Worm (Caenorhabditis elegans) whole organism, L1 larva: ENCODE data around the gene fkb-1.

Source experiments
- F16B12.6 ChIP-seq: fragments of 150-350 bp; optimal IDR thresholded peaks from 2 replicates; lab custom pipeline; 2014; ENCODE audit warnings: missing biosample characterization, missing genetic modification characterization
- ceh-8 ChIP-seq: fragments of 200-800 bp; sonication (Bioruptor generic); optimal IDR thresholded peaks from 2 replicates; lab custom pipeline; 2018; ENCODE audit warnings: mild to moderate bottlenecking, missing genetic modification characterization, moderate library complexity, missing compliant biosample characterization
- hlh-4 ChIP-seq: sonication (generic microtip); optimal IDR thresholded peaks from 2 replicates; lab custom pipeline; 2016; ENCODE audit warnings: mild to moderate bottlenecking, missing genetic modification characterization, missing compliant biosample characterization
- irx-1 ChIP-seq: sonication (generic microtip); optimal IDR thresholded peaks from 2 replicates; lab custom pipeline; 2016; ENCODE audit warnings: missing genetic modification characterization, missing compliant biosample characterization
- mep-1 ChIP-seq: fragments of 150-350 bp; optimal IDR thresholded peaks from 2 replicates; lab custom pipeline; 2014; ENCODE audit warnings: missing biosample characterization, missing genetic modification characterization
- pqm-1 ChIP-seq: sonication (generic microtip); optimal IDR thresholded peaks from 3 replicates; lab custom pipeline; 2017; ENCODE audit warnings: missing biosample characterization, missing genetic modification characterization
- rnt-1 ChIP-seq: sonication (generic microtip); optimal IDR thresholded peaks from 2 replicates; lab custom pipeline; 2016; ENCODE audit warnings: mild to moderate bottlenecking, missing genetic modification characterization, moderate library complexity, missing compliant biosample characterization

- TF ChIP-seq pqm-1 = no peak
- TF ChIP-seq hlh-4 (tag; lab: Kevin White, UChicago) = no peak
- TF ChIP-seq irx-1 (tag; lab: Kevin White, UChicago) = peak; percentile 23
- peak; percentile 77 for TF ChIP-seq rnt-1
- peak; percentile 33 for TF ChIP-seq F16B12.6
- peak; percentile 92 for TF ChIP-seq mep-1 (tag; lab: Kevin White, UChicago)
- no peak for TF ChIP-seq ceh-8 (GFP tag; lab: Kevin White, UChicago)
Measured at ce11 chrIV:11027560-11027959, 8.8 kb upstream of the fkb-1 start.
